Worm (Caenorhabditis elegans) whole organism, L1 larva: ENCODE measurements around the gene str-220.

ENCODE experiments used
- efl-1 ChIP-seq, 4 experiments: fragments of 150-350 bp; optimal IDR thresholded peaks in 3 of 4; peaks in 1 of 4; 1 replicate in 1 of 4; 2 replicates in 3 of 4; lab custom pipeline; 2014; ENCODE audit warnings: missing biosample characterization in 2 of 4, missing genetic modification characterization in 2 of 4, missing genetic modification reagents in 2 of 4
- hpl-2 ChIP-seq: fragments of 150-350 bp; optimal IDR thresholded peaks from 2 replicates; lab custom pipeline; 2014; ENCODE audit warnings: missing biosample characterization, missing genetic modification reagents, missing genetic modification characterization
- lin-35 ChIP-seq, 2 experiments: fragments of 150-350 bp; optimal IDR thresholded peaks; 2 replicates each; lab custom pipeline; 2014; ENCODE audit warnings: missing biosample characterization in 2 of 2, missing genetic modification characterization in 2 of 2, missing genetic modification reagents in 2 of 2
- nhr-20 ChIP-seq: sonication (generic microtip); optimal IDR thresholded peaks from 2 replicates; lab custom pipeline; 2016; ENCODE audit warnings: mild to moderate bottlenecking, missing genetic modification characterization, missing compliant biosample characterization
- snpc-4 ChIP-seq: fragments of 150-350 bp; optimal IDR thresholded peaks from 2 replicates; lab custom pipeline; 2014; ENCODE audit warnings: missing biosample characterization, missing genetic modification characterization

DNA sequence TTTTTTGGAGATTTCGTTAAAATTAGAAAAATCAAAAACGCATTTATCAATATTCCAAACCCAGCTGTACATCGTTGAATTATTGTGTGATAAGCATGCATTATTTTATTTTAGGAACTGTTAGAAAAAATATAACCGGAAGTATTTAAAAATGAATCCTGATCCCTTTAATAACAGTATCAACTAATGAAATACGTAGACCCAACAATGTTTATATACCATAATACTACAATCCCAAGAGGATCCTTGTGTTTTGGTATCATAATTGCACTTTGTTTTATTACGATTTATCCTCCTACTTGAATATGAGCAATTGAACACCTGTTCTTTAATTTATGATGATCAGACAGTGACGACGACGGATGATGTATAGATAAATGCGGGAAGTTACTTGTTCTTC, 15.6 kb upstream of the str-220 start, which contains the start of gene str-249:
- no peak for TF ChIP-seq efl-1 (optimal IDR thresholded peaks at IDR 0.05; lab: Kevin White, UChicago)
- no peak for TF ChIP-seq efl-1 (GFP tag; optimal IDR thresholded peaks at IDR 0.05 in 1 of 2; lab: Kevin White, UChicago)
- no peak for TF ChIP-seq lin-35 (GFP tag; optimal IDR thresholded peaks at IDR 0.05; lab: Kevin White, UChicago)
- no peak for TF ChIP-seq snpc-4 (tag; lab: Kevin White, UChicago)
- no peak for TF ChIP-seq hpl-2 (GFP tag; lab: Kevin White, UChicago)
- TF ChIP-seq nhr-20 (tag; lab: Kevin White, UChicago), result no peak
